Fruit fly (Drosophila melanogaster): Measurements from ENCODE around the gene Taf10b.
A peak's percentile ranks its signal among the peaks of the same experiment; 100 is the strongest.

Gene Taf10b

dm6 chr2L:2739820-2740230 is 27.8 kb downstream of the Taf10b start, which contains the start of gene Hrs (continued):
- TF ChIP-seq CG12942 (GFP tag; optimal IDR thresholded peaks at IDR 0.05): no peak
- peak; percentile 21 for TF ChIP-seq CG7928 (GFP tag; optimal IDR thresholded peaks at IDR 0.05)
- no peak for TF ChIP-seq Atf3 (GFP tag; optimal IDR thresholded peaks at IDR 0.05)
- no peak for TF ChIP-seq CG7786 (GFP tag; optimal IDR thresholded peaks at IDR 0.05)
- TF ChIP-seq Aef1 (GFP tag; IDR thresholded peaks at IDR 0.05): no peak
- no peak for TF ChIP-seq Antp (GFP tag; optimal IDR thresholded peaks at IDR 0.05)
- TF ChIP-seq CG33213 (GFP tag; optimal IDR thresholded peaks at IDR 0.05): peak; percentile 32
- peak in 1 of 2 experiments; percentile 24 for TF ChIP-seq tll (GFP tag; optimal IDR thresholded peaks at IDR 0.05)
- no peak for TF ChIP-seq hth (optimal IDR thresholded peaks at IDR 0.05)
- no peak for TF ChIP-seq al (GFP tag; IDR thresholded peaks at IDR 0.05)
- TF ChIP-seq her (GFP tag; optimal IDR thresholded peaks at IDR 0.05): peak; percentile 100
- TF ChIP-seq Fer2 (tag; optimal IDR thresholded peaks at IDR 0.05): no peak
- no peak for TF ChIP-seq CG3281 (GFP tag; optimal IDR thresholded peaks at IDR 0.05)
- no peak for TF ChIP-seq tio (GFP tag; optimal IDR thresholded peaks at IDR 0.05)
- no peak for TF ChIP-seq CG8281 (tag; optimal IDR thresholded peaks at IDR 0.05)
- TF ChIP-seq CG11247 (GFP tag; IDR thresholded peaks at IDR 0.05): no peak
- TF ChIP-seq Awh (GFP tag; IDR thresholded peaks at IDR 0.05): no peak
- no peak for TF ChIP-seq CG4707 (GFP tag; optimal IDR thresholded peaks at IDR 0.05)
- TF ChIP-seq dan (GFP tag; IDR thresholded peaks at IDR 0.05): no peak
- TF ChIP-seq fd96Cb (tag; optimal IDR thresholded peaks at IDR 0.05): no peak
- TF ChIP-seq sim (GFP tag; IDR thresholded peaks at IDR 0.05): no peak
- TF ChIP-seq en (GFP tag; optimal IDR thresholded peaks at IDR 0.05): no peak
- TF ChIP-seq CG10147 (GFP tag; optimal IDR thresholded peaks at IDR 0.05): no peak

DNA sequence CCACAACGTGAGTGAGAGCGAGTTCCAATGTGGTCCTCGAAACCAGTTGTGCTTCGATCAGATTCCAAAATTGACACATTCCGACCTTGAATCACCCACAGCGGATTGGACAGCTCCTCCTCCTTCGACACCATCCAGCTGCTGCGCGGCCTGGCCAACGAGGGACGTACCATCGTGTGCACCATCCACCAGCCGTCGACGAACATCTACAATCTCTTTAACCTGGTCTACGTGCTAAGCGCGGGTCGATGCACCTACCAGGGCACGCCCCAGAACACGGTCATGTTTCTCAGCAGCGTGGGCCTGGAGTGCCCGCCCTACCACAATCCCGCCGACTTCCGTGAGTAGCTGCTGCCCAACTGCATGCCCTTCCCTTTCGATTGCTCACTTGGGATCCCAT is 30.1 kb downstream of the Taf10b start:
- TF ChIP-seq gro (GFP tag; optimal IDR thresholded peaks at IDR 0.05) (no peak), ro (GFP tag; IDR thresholded peaks at IDR 0.05) (no peak)

DNA sequence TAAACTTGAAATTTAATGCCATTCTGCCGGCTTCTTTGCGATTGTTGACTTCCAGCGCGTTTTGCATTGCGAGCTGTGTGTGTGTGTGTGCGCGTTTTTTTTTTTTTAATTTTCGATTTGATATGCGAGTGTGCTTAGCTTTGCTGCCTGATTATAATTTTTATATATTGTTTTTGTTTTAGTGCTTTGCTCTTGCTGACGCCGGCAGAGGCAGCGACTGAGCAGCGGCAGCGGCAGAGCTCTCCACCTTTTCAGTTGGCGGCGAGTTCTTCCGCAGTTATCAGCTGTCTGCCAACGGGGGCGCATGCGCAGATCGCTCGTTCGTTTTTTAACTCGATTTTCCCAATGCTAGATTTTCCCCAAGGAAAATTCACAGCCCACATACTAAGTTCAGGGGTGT is 32.1 kb downstream of the Taf10b start:
- TF ChIP-seq ash1 (GFP tag; optimal IDR thresholded peaks at IDR 0.05) (no peak), chinmo (GFP tag; IDR thresholded peaks at IDR 0.05; ENCODE audit: partially characterized antibody) (peak; percentile 63; the same call in 1 of the 4 replicates), Dbx (GFP tag; IDR thresholded peaks at IDR 0.05) (0 out of 3 replicates have a peak, but pooled peaks have one; percentile 6), gfzf (GFP tag; optimal IDR thresholded peaks at IDR 0.05) (no peak), CG8290 (GFP tag; optimal IDR thresholded peaks at IDR 0.05) (no peak), CG8290 (tag; optimal IDR thresholded peaks at IDR 0.05) (no peak), row (GFP tag; IDR thresholded peaks at IDR 0.05) (no peak), sens (GFP tag) (peak; percentile 40), Dad (GFP tag; optimal IDR thresholded peaks at IDR 0.05) (no peak), CG12659 (GFP tag; optimal IDR thresholded peaks at IDR 0.05) (no peak), CG2889 (GFP tag; IDR thresholded peaks at IDR 0.05) (no peak), dm (GFP tag; optimal IDR thresholded peaks at IDR 0.05) (no peak), Adf1 (GFP tag; IDR thresholded peaks at IDR 0.05) (peak; percentile 87), lab (GFP tag; optimal IDR thresholded peaks at IDR 0.05) (no peak), Hr39 (optimal IDR thresholded peaks at IDR 0.05) (no peak), CG15601 (tag; optimal IDR thresholded peaks at IDR 0.05) (no peak), dysf (GFP tag; IDR thresholded peaks at IDR 0.05) (peak; percentile 11; the same call in 1 of the 3 replicates), exex (tag; optimal IDR thresholded peaks at IDR 0.05) (no peak), CG7987 (GFP tag; optimal IDR thresholded peaks at IDR 0.05) (no peak), Nf-YA (GFP tag; IDR thresholded peaks at IDR 0.05) (no peak)

All from whole organism, embryonic.